Worm (Caenorhabditis elegans) whole organism, mixed stage, embryonic: ENCODE data around the gene Y49F6C.6.

ENCODE experiments used
- blmp-1 ChIP-seq: fragments of 150-350 bp; optimal IDR thresholded peaks from 2 replicates; lab custom pipeline; 2014; ENCODE audit warnings: missing biosample characterization, missing genetic modification characterization
- ces-1 ChIP-seq: fragments of 150-350 bp; optimal IDR thresholded peaks from 2 replicates; lab custom pipeline; 2014; ENCODE audit warnings: missing biosample characterization, missing genetic modification reagents, missing genetic modification characterization
- elt-1 ChIP-seq: sonication (generic microtip); optimal IDR thresholded peaks from 2 replicates; lab custom pipeline; 2017; ENCODE audit warnings: missing genetic modification characterization, mild to moderate bottlenecking, missing compliant biosample characterization, antibody characterized with exemption, moderate library complexity, borderline replicate concordance; ENCODE audit not compliant: insufficient read depth
- hlh-1 ChIP-seq: fragments of 150-350 bp; optimal IDR thresholded peaks from 2 replicates; lab custom pipeline; 2014; ENCODE audit warnings: missing biosample characterization, missing genetic modification reagents, missing genetic modification characterization
- lin-13 ChIP-seq: fragments of 150-350 bp; optimal IDR thresholded peaks from 2 replicates; lab custom pipeline; 2014; ENCODE audit warnings: missing biosample characterization, missing genetic modification characterization
- mep-1 ChIP-seq: fragments of 150-350 bp; optimal IDR thresholded peaks from 2 replicates; lab custom pipeline; 2017; ENCODE audit warnings: missing biosample characterization, missing genetic modification reagents, missing genetic modification characterization, inconsistent platforms
- mls-2 ChIP-seq: sonication (generic microtip); optimal IDR thresholded peaks from 2 replicates; lab custom pipeline; 2016; ENCODE audit warnings: mild to moderate bottlenecking, missing genetic modification characterization, moderate library complexity, missing compliant biosample characterization
- nhr-12 ChIP-seq: fragments of 150-350 bp; optimal IDR thresholded peaks from 2 replicates; lab custom pipeline; 2014; ENCODE audit warnings: missing biosample characterization, missing genetic modification characterization
- nhr-28 ChIP-seq: fragments of 150-350 bp; optimal IDR thresholded peaks from 2 replicates; lab custom pipeline; 2014; ENCODE audit warnings: missing biosample characterization, missing genetic modification characterization
- nhr-76 ChIP-seq: sonication (generic microtip); optimal IDR thresholded peaks from 2 replicates; lab custom pipeline; 2017; ENCODE audit warnings: missing biosample characterization, missing genetic modification characterization
- pha-4 ChIP-seq: fragments of 150-350 bp; optimal IDR thresholded peaks from 2 replicates; lab custom pipeline; 2018; ENCODE audit warnings: missing biosample characterization, missing genetic modification reagents, missing genetic modification characterization
- snpc-4 ChIP-seq: fragments of 150-350 bp; optimal IDR thresholded peaks from 2 replicates; lab custom pipeline; 2014; ENCODE audit warnings: missing biosample characterization, missing genetic modification characterization
- ztf-11 ChIP-seq: fragments of 150-350 bp; optimal IDR thresholded peaks from 2 replicates; lab custom pipeline; 2014; ENCODE audit warnings: missing biosample characterization, missing genetic modification characterization

ce11 chrII:3371010-3371409, 4.0 kb upstream of the Y49F6C.6 start, which contains the start of gene bath-23:
- no peak for TF ChIP-seq nhr-76 (tag; lab: Kevin White, UChicago)
- no peak for TF ChIP-seq nhr-12 (tag; lab: Kevin White, UChicago)
- no peak for TF ChIP-seq mls-2 (tag; lab: Kevin White, UChicago)
- TF ChIP-seq hlh-1 (tag; lab: Kevin White, UChicago): no peak
- TF ChIP-seq lin-13 (tag; lab: Kevin White, UChicago): no peak
- no peak for TF ChIP-seq blmp-1 (tag; lab: Kevin White, UChicago)
- TF ChIP-seq elt-1 (tag; lab: Kevin White, UChicago): no peak
- no peak for TF ChIP-seq pha-4
- no peak for TF ChIP-seq snpc-4
- no peak for TF ChIP-seq mep-1
- no peak for TF ChIP-seq nhr-28 (tag; lab: Kevin White, UChicago)
- TF ChIP-seq ztf-11 (tag; lab: Kevin White, UChicago): no peak
- no peak for TF ChIP-seq ces-1 (GFP tag; lab: Kevin White, UChicago)
